Worm (Caenorhabditis elegans) whole organism, L3 larva: Measurements from ENCODE around the gene C04C11.25.

Experiments used
- R02D3.7 ChIP-seq: fragments of 150-350 bp; optimal IDR thresholded peaks from 2 replicates; lab custom pipeline; 2014; ENCODE audit warnings: missing biosample characterization, missing genetic modification characterization
- ZK546.5 ChIP-seq: sonication (generic microtip); optimal IDR thresholded peaks from 2 replicates; lab custom pipeline; 2017; ENCODE audit warnings: missing biosample characterization, missing genetic modification characterization
- aly-2 ChIP-seq: fragments of 150-350 bp; optimal IDR thresholded peaks from 2 replicates; lab custom pipeline; 2014; ENCODE audit warnings: missing biosample characterization, missing genetic modification characterization
- ama-1 ChIP-seq: fragments of 150-350 bp; optimal IDR thresholded peaks from 2 replicates; lab custom pipeline; 2018
- ceh-16 ChIP-seq: sonication (generic microtip); optimal IDR thresholded peaks from 2 replicates; lab custom pipeline; 2017; ENCODE audit warnings: missing biosample characterization, missing genetic modification characterization
- ceh-28 ChIP-seq: fragments of 150-350 bp; optimal IDR thresholded peaks from 2 replicates; lab custom pipeline; 2014; ENCODE audit warnings: missing biosample characterization, missing genetic modification reagents, missing genetic modification characterization
- ceh-82 ChIP-seq: fragments of 150-350 bp; optimal IDR thresholded peaks from 2 replicates; lab custom pipeline; 2014; ENCODE audit warnings: missing biosample characterization, missing genetic modification characterization
- ceh-9 ChIP-seq: sonication (generic microtip); optimal IDR thresholded peaks from 2 replicates; lab custom pipeline; 2018; ENCODE audit warnings: missing biosample characterization, missing genetic modification characterization
- daf-12 ChIP-seq: fragments of 150-350 bp; optimal IDR thresholded peaks from 2 replicates; lab custom pipeline; 2014; ENCODE audit warnings: missing biosample characterization, missing genetic modification reagents, missing genetic modification characterization
- egl-27 ChIP-seq: sonication (generic microtip); optimal IDR thresholded peaks from 4 replicates; lab custom pipeline; 2017; ENCODE audit warnings: missing biosample characterization, missing genetic modification reagents, missing genetic modification characterization
- egl-5 ChIP-seq: fragments of 150-350 bp; optimal IDR thresholded peaks from 2 replicates; lab custom pipeline; 2017; ENCODE audit warnings: missing biosample characterization, missing genetic modification reagents, missing genetic modification characterization, inconsistent platforms
- elt-1 ChIP-seq: fragments of 150-350 bp; optimal IDR thresholded peaks from 2 replicates; lab custom pipeline; 2014; ENCODE audit warnings: missing biosample characterization, missing genetic modification characterization
- elt-2 ChIP-seq: sonication (generic microtip); optimal IDR thresholded peaks from 2 replicates; lab custom pipeline; 2016; ENCODE audit warnings: missing genetic modification reagents, mild to moderate bottlenecking, missing genetic modification characterization, missing compliant biosample characterization
- elt-3 ChIP-seq, 3 experiments: fragments of 150-350 bp in 1 of 3; sonication (generic microtip) in 2 of 3; optimal IDR thresholded peaks; 2 replicates in 2 of 3; 4 replicates in 1 of 3; lab custom pipeline; 2014 to 2017; ENCODE audit warnings: missing biosample characterization in 3 of 3, missing genetic modification characterization in 3 of 3
- eor-1 ChIP-seq, 2 experiments: fragments of 150-350 bp; optimal IDR thresholded peaks; 2 replicates each; lab custom pipeline; 2014 to 2018; ENCODE audit warnings: missing biosample characterization in 2 of 2, missing genetic modification characterization in 2 of 2
- fkh-10 ChIP-seq: sonication (generic microtip); optimal IDR thresholded peaks from 2 replicates; lab custom pipeline; 2017; ENCODE audit warnings: missing biosample characterization, missing genetic modification reagents, missing genetic modification characterization
- fkh-2 ChIP-seq: fragments of 150-350 bp; optimal IDR thresholded peaks from 2 replicates; lab custom pipeline; 2014; ENCODE audit warnings: missing biosample characterization, missing genetic modification reagents, missing genetic modification characterization
- fos-1 ChIP-seq: fragments of 150-350 bp; optimal IDR thresholded peaks from 2 replicates; lab custom pipeline; 2014; ENCODE audit warnings: missing biosample characterization, missing genetic modification characterization
- hmg-11 ChIP-seq: sonication (generic microtip); optimal IDR thresholded peaks from 2 replicates; lab custom pipeline; 2016; ENCODE audit warnings: missing genetic modification characterization, missing compliant biosample characterization
- jun-1 ChIP-seq: fragments of 150-350 bp; optimal IDR thresholded peaks from 2 replicates; lab custom pipeline; 2014; ENCODE audit warnings: missing biosample characterization, missing genetic modification reagents, missing genetic modification characterization
- lin-15B ChIP-seq: fragments of 150-350 bp; optimal IDR thresholded peaks from 2 replicates; lab custom pipeline; 2014; ENCODE audit warnings: missing biosample characterization, missing genetic modification characterization
- lin-39 ChIP-seq: fragments of 150-350 bp; optimal IDR thresholded peaks from 2 replicates; lab custom pipeline; 2018; ENCODE audit warnings: missing biosample characterization, missing genetic modification reagents, missing genetic modification characterization
- lsy-12 ChIP-seq: sonication (generic microtip); optimal IDR thresholded peaks from 2 replicates; lab custom pipeline; 2016; ENCODE audit warnings: mild to moderate bottlenecking, missing genetic modification characterization, missing compliant biosample characterization
- mdl-1 ChIP-seq: fragments of 150-350 bp; optimal IDR thresholded peaks from 2 replicates; lab custom pipeline; 2014; ENCODE audit warnings: missing biosample characterization, missing genetic modification characterization
- mml-1 ChIP-seq: fragments of 150-350 bp; sonication (generic microtip); optimal IDR thresholded peaks from 3 replicates; lab custom pipeline; 2014; ENCODE audit warnings: missing biosample characterization, missing genetic modification characterization
- nfya-1 ChIP-seq: sonication (generic microtip); optimal IDR thresholded peaks from 2 replicates; lab custom pipeline; 2017; ENCODE audit warnings: missing genetic modification characterization, mild to moderate bottlenecking, missing compliant biosample characterization, antibody characterized with exemption, moderate library complexity; ENCODE audit not compliant: insufficient read depth
- nhr-11 ChIP-seq: fragments of 150-350 bp; optimal IDR thresholded peaks from 2 replicates; lab custom pipeline; 2014; ENCODE audit warnings: missing biosample characterization, missing genetic modification characterization
- nhr-12 ChIP-seq: fragments of 150-350 bp; optimal IDR thresholded peaks from 2 replicates; lab custom pipeline; 2014; ENCODE audit warnings: missing biosample characterization, missing genetic modification characterization
- nhr-23 ChIP-seq: fragments of 150-350 bp; optimal IDR thresholded peaks from 2 replicates; lab custom pipeline; 2014; ENCODE audit warnings: missing biosample characterization, missing genetic modification reagents, missing genetic modification characterization
- nhr-237 ChIP-seq: fragments of 150-350 bp; optimal IDR thresholded peaks from 2 replicates; lab custom pipeline; 2014; ENCODE audit warnings: missing biosample characterization, missing genetic modification characterization
- nhr-25 ChIP-seq: sonication (generic microtip); optimal IDR thresholded peaks from 2 replicates; lab custom pipeline; 2017; ENCODE audit warnings: missing biosample characterization, missing genetic modification characterization
- nhr-28 ChIP-seq: fragments of 150-350 bp; optimal IDR thresholded peaks from 2 replicates; lab custom pipeline; 2014; ENCODE audit warnings: missing biosample characterization, missing genetic modification characterization
- nhr-43 ChIP-seq: sonication (generic microtip); optimal IDR thresholded peaks from 2 replicates; lab custom pipeline; 2016; ENCODE audit warnings: mild to moderate bottlenecking, missing genetic modification characterization, missing compliant biosample characterization; ENCODE audit not compliant: poor library complexity, severe bottlenecking
- nhr-67 ChIP-seq: fragments of 150-350 bp; optimal IDR thresholded peaks from 2 replicates; lab custom pipeline; 2014; ENCODE audit warnings: missing biosample characterization, missing genetic modification characterization
- nhr-76 ChIP-seq: fragments of 150-350 bp; sonication (generic microtip); optimal IDR thresholded peaks from 5 replicates; lab custom pipeline; 2014; ENCODE audit warnings: missing biosample characterization, missing genetic modification characterization
- nhr-77 ChIP-seq: fragments of 150-350 bp; optimal IDR thresholded peaks from 2 replicates; lab custom pipeline; 2014; ENCODE audit warnings: missing biosample characterization, missing genetic modification characterization
- pha-4 ChIP-seq: fragments of 150-350 bp; optimal IDR thresholded peaks from 2 replicates; lab custom pipeline; 2014; ENCODE audit warnings: missing biosample characterization, missing genetic modification reagents, missing genetic modification characterization
- pqm-1 ChIP-seq: fragments of 150-350 bp; optimal IDR thresholded peaks from 2 replicates; lab custom pipeline; 2017; ENCODE audit warnings: missing biosample characterization, missing genetic modification characterization, inconsistent platforms
- sea-2 ChIP-seq: fragments of 150-350 bp; sonication (generic microtip); optimal IDR thresholded peaks from 4 replicates; lab custom pipeline; 2014; ENCODE audit warnings: missing biosample characterization, missing genetic modification reagents, missing genetic modification characterization
- skn-1 ChIP-seq: fragments of 150-350 bp; optimal IDR thresholded peaks from 2 replicates; lab custom pipeline; 2014; ENCODE audit warnings: missing biosample characterization, missing genetic modification characterization
- snpc-4 ChIP-seq: fragments of 150-350 bp; optimal IDR thresholded peaks from 2 replicates; lab custom pipeline; 2014; ENCODE audit warnings: missing biosample characterization, missing genetic modification characterization
- tbx-2 ChIP-seq: sonication (generic microtip); optimal IDR thresholded peaks from 2 replicates; lab custom pipeline; 2016; ENCODE audit warnings: mild to moderate bottlenecking, missing genetic modification characterization, missing compliant biosample characterization
- unc-39 ChIP-seq: sonication (generic microtip); optimal IDR thresholded peaks from 4 replicates; lab custom pipeline; 2017; ENCODE audit warnings: missing biosample characterization, missing genetic modification characterization
- unc-62 ChIP-seq: fragments of 150-350 bp; sonication (generic microtip); optimal IDR thresholded peaks from 4 replicates; lab custom pipeline; 2014; ENCODE audit warnings: missing biosample characterization, missing genetic modification reagents, missing genetic modification characterization
- zag-1 ChIP-seq: fragments of 150-350 bp; optimal IDR thresholded peaks from 2 replicates; lab custom pipeline; 2014; ENCODE audit warnings: missing biosample characterization, missing genetic modification characterization
- ztf-11 ChIP-seq: fragments of 150-350 bp; optimal IDR thresholded peaks from 2 replicates; lab custom pipeline; 2014; ENCODE audit warnings: missing biosample characterization, missing genetic modification characterization
- ztf-4 ChIP-seq: fragments of 150-350 bp; optimal IDR thresholded peaks from 2 replicates; lab custom pipeline; 2014; ENCODE audit warnings: missing biosample characterization, missing genetic modification characterization

The C04C11.25 gene

ce11 chrX:14015366-14015765 lies at the start of gene C04C11.25:
TSS of gene C04C11.25 (minus strand) at chrX:14015466.
- TF ChIP-seq sea-2 (GFP tag; lab: Kevin White, UChicago) = no peak
- TF ChIP-seq nhr-11 (tag; lab: Kevin White, UChicago) = no peak
- no peak for TF ChIP-seq fos-1 (tag; lab: Kevin White, UChicago)
- no peak for TF ChIP-seq aly-2 (tag; lab: Kevin White, UChicago)
- no peak for TF ChIP-seq elt-3 (tag; optimal IDR thresholded peaks at IDR 0.05; lab: Kevin White, UChicago)
- TF ChIP-seq egl-27 (tag; lab: Kevin White, UChicago) = no peak
- TF ChIP-seq nfya-1 (tag; lab: Kevin White, UChicago) = no peak
- TF ChIP-seq daf-12 = no peak
- TF ChIP-seq pha-4 (tag; lab: Kevin White, UChicago) = no peak
- no peak for TF ChIP-seq eor-1 (tag; optimal IDR thresholded peaks at IDR 0.05; lab: Kevin White, UChicago)
- no peak for TF ChIP-seq lin-39 (tag; lab: Kevin White, UChicago)
- TF ChIP-seq hmg-11 (tag; lab: Kevin White, UChicago) = no peak
- TF ChIP-seq zag-1 (tag; lab: Kevin White, UChicago) = no peak

- TF ChIP-seq daf-12 (no peak), elt-3 (tag; optimal IDR thresholded peaks at IDR 0.05; lab: Kevin White, UChicago) (peak in 1 of 3 experiments; percentile 60), unc-62 (peak; percentile 77), lin-39 (tag; lab: Kevin White, UChicago) (peak; percentile 35), nhr-25 (tag; lab: Kevin White, UChicago) (peak; percentile 87), fos-1 (tag; lab: Kevin White, UChicago) (no peak), nhr-12 (tag; lab: Kevin White, UChicago) (no peak), ztf-11 (no peak), R02D3.7 (tag; lab: Kevin White, UChicago) (peak; percentile 61), ceh-16 (tag; lab: Kevin White, UChicago) (peak; percentile 44), lsy-12 (tag; lab: Kevin White, UChicago) (peak; percentile 89), hmg-11 (tag; lab: Kevin White, UChicago) (peak; percentile 94), nhr-23 (tag; lab: Kevin White, UChicago) (peak; percentile 75), nhr-76 (tag; lab: Kevin White, UChicago) (peak; percentile 71), mdl-1 (tag; lab: Kevin White, UChicago) (peak; percentile 44), ZK546.5 (tag; lab: Kevin White, UChicago) (no peak), unc-39 (no peak), pha-4 (tag; lab: Kevin White, UChicago) (peak; percentile 88), elt-2 (peak; percentile 72), sea-2 (GFP tag; lab: Kevin White, UChicago) (peak; percentile 29), pqm-1 (tag; lab: Kevin White, UChicago) (peak; percentile 53), ztf-4 (tag; lab: Kevin White, UChicago) (peak; percentile 78), nhr-28 (tag; lab: Kevin White, UChicago) (no peak), mml-1 (tag; lab: Kevin White, UChicago) (no peak), ceh-28 (tag; lab: Kevin White, UChicago) (peak; percentile 77), nhr-11 (tag; lab: Kevin White, UChicago) (peak; percentile 72), eor-1 (tag; optimal IDR thresholded peaks at IDR 0.05; lab: Kevin White, UChicago) (peak in 1 of 2 experiments; percentile 48), nhr-43 (tag; lab: Kevin White, UChicago) (peak; percentile 81), nhr-67 (tag; lab: Kevin White, UChicago) (no peak), ceh-9 (tag; lab: Kevin White, UChicago) (no peak), snpc-4 (peak; percentile 57), nhr-77 (tag; lab: Kevin White, UChicago) (peak; percentile 79), nfya-1 (tag; lab: Kevin White, UChicago) (peak; percentile 77), zag-1 (tag; lab: Kevin White, UChicago) (no peak), egl-27 (tag; lab: Kevin White, UChicago) (peak; percentile 51), elt-1 (peak; percentile 33), ama-1 (lab: Kevin White, UChicago) (no peak), skn-1 (peak; percentile 84), jun-1 (tag; lab: Kevin White, UChicago) (peak; percentile 62), egl-5 (peak; percentile 95), tbx-2 (tag; lab: Kevin White, UChicago) (peak; percentile 87), nhr-237 (tag; lab: Kevin White, UChicago) (no peak), ceh-82 (tag; lab: Kevin White, UChicago) (peak; percentile 88), aly-2 (tag; lab: Kevin White, UChicago) (no peak), fkh-10 (GFP tag; lab: Kevin White, UChicago) (no peak), fkh-2 (tag; lab: Kevin White, UChicago) (peak; percentile 80), lin-15B (tag; lab: Kevin White, UChicago) (peak; percentile 33)
These were observed 48.6 kb upstream of the C04C11.25 start for ce11 chrX:14063830-14064229.
